Worm (Caenorhabditis elegans) whole organism, young adult: ENCODE data around the gene F13E6.2.

Experiments used
- B0336.3 ChIP-seq: fragments of 200-800 bp; sonication (Bioruptor generic); IDR thresholded peaks from 2 replicates; pipeline ENCODE4 v1.3.6; 2022; ENCODE audit warnings: missing genetic modification characterization, missing compliant biosample characterization
- F39B2.1 ChIP-seq: fragments of 200-800 bp; sonication (Bioruptor generic); IDR thresholded peaks from 2 replicates; pipeline ENCODE4 v1.3.6; 2022; ENCODE audit warnings: missing genetic modification reagents, missing genetic modification characterization, missing compliant biosample characterization
- Y53G8AR.9 ChIP-seq: fragments of 200-800 bp; sonication (Bioruptor generic); conservative IDR thresholded peaks from 2 replicates; pipeline ENCODE4 v1.3.6; 2022; ENCODE audit warnings: missing genetic modification reagents, missing genetic modification characterization, missing compliant biosample characterization
- attf-6 ChIP-seq: fragments of 200-800 bp; sonication (Bioruptor generic); IDR thresholded peaks from 2 replicates; pipeline ENCODE4 v1.3.6; 2022; ENCODE audit warnings: missing genetic modification reagents, missing genetic modification characterization, missing compliant biosample characterization

DNA sequence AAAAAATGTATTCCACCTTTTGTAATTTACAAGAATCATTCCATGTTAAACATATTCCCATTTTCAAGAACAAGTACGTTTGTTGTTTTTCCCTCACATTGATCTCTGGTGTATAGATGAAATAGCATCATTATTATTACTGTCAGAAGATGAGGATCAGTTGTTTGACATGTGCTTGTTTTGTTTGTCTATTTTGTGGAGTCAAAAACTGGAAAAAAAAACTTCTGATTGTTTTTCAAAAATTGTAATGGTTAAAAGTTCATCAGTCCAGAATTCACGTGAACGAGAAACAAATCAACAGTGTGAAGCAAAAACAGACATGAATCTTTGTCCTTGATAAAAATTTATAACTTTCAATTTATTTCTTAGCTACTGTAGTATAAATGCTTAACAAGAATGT is 43.1 kb downstream of the F13E6.2 start:
- TF ChIP-seq B0336.3 (GFP tag; lab: Robert Waterston, UW) (no peak), F39B2.1 (no peak), attf-6 (GFP tag; lab: Robert Waterston, UW) (no peak), Y53G8AR.9 (GFP tag; lab: Robert Waterston, UW) (no peak)
